Fruit fly (Drosophila melanogaster) whole organism, embryonic: ENCODE results near the gene CG8925.

Experiments used
- Abd-B ChIP-seq: fragments of 200-800 bp; sonication (Bioruptor generic); optimal IDR thresholded peaks from 2 replicates; lab custom pipeline; 2018; ENCODE audit warnings: missing biosample characterization, mild to moderate bottlenecking, missing genetic modification characterization, moderate library complexity
- CG1024 ChIP-seq: fragments of 200-800 bp; sonication (Bioruptor generic); IDR thresholded peaks from 2 replicates; pipeline ENCODE4 v1.3.6; 2022; ENCODE audit warnings: missing biosample characterization, missing genetic modification characterization
- CG10321 ChIP-seq: fragments of 200-800 bp; sonication (Bioruptor generic); IDR thresholded peaks from 2 replicates; pipeline ENCODE4 v1.3.6; 2022; ENCODE audit warnings: missing biosample characterization, missing genetic modification characterization
- CG12219 ChIP-seq: fragments of 200-800 bp; sonication (Bioruptor generic); optimal IDR thresholded peaks from 3 replicates; lab custom pipeline; 2018; ENCODE audit warnings: missing biosample characterization, mild to moderate bottlenecking, missing genetic modification characterization
- CG12659 ChIP-seq: fragments of 200-800 bp; sonication (Bioruptor generic); optimal IDR thresholded peaks from 3 replicates; lab custom pipeline; 2017; ENCODE audit warnings: mild to moderate bottlenecking, missing biosample characterization, missing genetic modification reagents, missing genetic modification characterization
- CG13123 ChIP-seq: fragments of 200-800 bp; sonication (Bioruptor generic); optimal IDR thresholded peaks from 2 replicates; lab custom pipeline; 2016; ENCODE audit warnings: missing biosample characterization, missing genetic modification characterization
- CG14014 ChIP-seq: fragments of 200-800 bp; sonication (Bioruptor generic); IDR thresholded peaks from 2 replicates; pipeline ENCODE4 v1.3.6; 2022; ENCODE audit warnings: missing biosample characterization, missing genetic modification characterization
- CG17568 ChIP-seq: fragments of 200-800 bp; sonication (Bioruptor generic); optimal IDR thresholded peaks from 2 replicates; lab custom pipeline; 2018; ENCODE audit warnings: missing biosample characterization, mild to moderate bottlenecking, missing genetic modification characterization, moderate library complexity
- CG17612 ChIP-seq: fragments of 200-800 bp; sonication (Bioruptor generic); IDR thresholded peaks from 2 replicates; pipeline ENCODE4 v1.3.6; 2022; ENCODE audit warnings: missing biosample characterization, missing genetic modification characterization
- CG2875 ChIP-seq: fragments of 200-800 bp; sonication (Bioruptor generic); optimal IDR thresholded peaks from 2 replicates; lab custom pipeline; 2017; ENCODE audit warnings: missing biosample characterization, mild to moderate bottlenecking, missing genetic modification characterization, missing genetic modification reagents
- CG2889 ChIP-seq: fragments of 200-800 bp; sonication (Bioruptor generic); IDR thresholded peaks from 3 replicates; pipeline ENCODE4 v1.3.6; 2022; ENCODE audit warnings: missing biosample characterization, missing genetic modification characterization
- CG31224 ChIP-seq: fragments of 200-800 bp; sonication (Bioruptor generic); IDR thresholded peaks from 2 replicates; pipeline ENCODE4 v1.3.6; 2022; ENCODE audit warnings: missing biosample characterization, missing genetic modification characterization
- CG32772 ChIP-seq: fragments of 200-800 bp; sonication (Bioruptor generic); IDR thresholded peaks from 2 replicates; pipeline ENCODE4 v1.3.6; 2022; ENCODE audit warnings: missing biosample characterization, missing genetic modification characterization
- CG34422 ChIP-seq: fragments of 200-800 bp; sonication (Bioruptor generic); IDR thresholded peaks from 3 replicates; pipeline ENCODE4 v1.3.6; 2022; ENCODE audit warnings: missing biosample characterization, missing genetic modification characterization
- CG4424 ChIP-seq: fragments of 200-800 bp; sonication (Bioruptor generic); optimal IDR thresholded peaks from 3 replicates; lab custom pipeline; 2016; ENCODE audit warnings: missing biosample characterization, missing genetic modification characterization
- CG7357 ChIP-seq: fragments of 200-800 bp; sonication (Bioruptor generic); IDR thresholded peaks from 3 replicates; pipeline ENCODE4 v1.3.6; 2022; ENCODE audit warnings: missing biosample characterization, missing genetic modification characterization
- CG7963 ChIP-seq: fragments of 200-800 bp; sonication (Bioruptor generic); IDR thresholded peaks from 3 replicates; pipeline ENCODE4 v1.3.6; 2022; ENCODE audit warnings: missing biosample characterization, missing genetic modification characterization; ENCODE audit not compliant: partially characterized antibody
- CG9437 ChIP-seq: fragments of 200-800 bp; sonication (Bioruptor generic); optimal IDR thresholded peaks from 2 replicates; lab custom pipeline; 2018; ENCODE audit warnings: missing biosample characterization, mild to moderate bottlenecking, missing genetic modification characterization
- CG9727 ChIP-seq: fragments of 200-800 bp; sonication (Bioruptor generic); optimal IDR thresholded peaks from 3 replicates; lab custom pipeline; 2017; ENCODE audit warnings: missing biosample characterization, mild to moderate bottlenecking, missing genetic modification characterization
- D ChIP-seq, 2 experiments: fragments of 200-800 bp in 1 of 2; fragments of >200 bp in 1 of 2; sonication (Bioruptor generic) in 1 of 2; optimal IDR thresholded peaks; 2 replicates in 1 of 2; 3 replicates in 1 of 2; lab custom pipeline; 2017; ENCODE audit warnings: mild to moderate bottlenecking in 1 of 2, missing biosample characterization in 1 of 2, missing genetic modification characterization in 1 of 2, missing genetic modification reagents in 1 of 2
- Dp ChIP-seq: fragments of 200-800 bp; sonication (Bioruptor generic); optimal IDR thresholded peaks from 2 replicates; lab custom pipeline; 2018; ENCODE audit warnings: missing biosample characterization, mild to moderate bottlenecking, missing genetic modification characterization, moderate library complexity
- Drgx ChIP-seq: fragments of 200-800 bp; sonication (Bioruptor generic); IDR thresholded peaks from 2 replicates; pipeline ENCODE4 v1.3.6; 2022; ENCODE audit warnings: missing biosample characterization, missing genetic modification characterization
- H2.0 ChIP-seq: fragments of 200-800 bp; sonication (Bioruptor generic); IDR thresholded peaks from 2 replicates; pipeline ENCODE4 v1.3.6; 2022; ENCODE audit warnings: missing biosample characterization, missing genetic modification characterization
- HLH54F ChIP-seq: fragments of 200-800 bp; sonication (Bioruptor generic); optimal IDR thresholded peaks from 3 replicates; lab custom pipeline; 2016; ENCODE audit warnings: missing biosample characterization, missing genetic modification characterization
- Lim3 ChIP-seq: fragments of 200-800 bp; sonication (Bioruptor generic); IDR thresholded peaks from 2 replicates; pipeline ENCODE4 v1.3.6; 2022; ENCODE audit warnings: missing biosample characterization, missing genetic modification characterization
- MBD-R2 ChIP-seq: fragments of 200-800 bp; sonication (Bioruptor generic); IDR thresholded peaks from 2 replicates; pipeline ENCODE4 v1.3.6; 2022; ENCODE audit warnings: missing biosample characterization, missing genetic modification characterization
- Med ChIP-seq: fragments of 200-800 bp; sonication (Bioruptor generic); peaks from one replicate; lab custom pipeline; 2016; ENCODE audit warnings: missing biosample characterization, missing genetic modification characterization, mild to moderate bottlenecking, inconsistent platforms, moderate library complexity
- Meics ChIP-seq: fragments of 200-800 bp; sonication (Bioruptor generic); optimal IDR thresholded peaks from 2 replicates; lab custom pipeline; 2017; ENCODE audit warnings: missing biosample characterization, mild to moderate bottlenecking, missing genetic modification characterization
- NfI ChIP-seq: fragments of 200-800 bp; sonication (Bioruptor generic); optimal IDR thresholded peaks from 3 replicates; lab custom pipeline; 2018; ENCODE audit warnings: missing biosample characterization, mild to moderate bottlenecking, missing genetic modification characterization, moderate library complexity
- Poxn ChIP-seq: fragments of 200-800 bp; sonication (Bioruptor generic); IDR thresholded peaks from 2 replicates; pipeline ENCODE4 v1.3.6; 2022; ENCODE audit warnings: missing biosample characterization, missing genetic modification characterization
- Six4 ChIP-seq: fragments of 200-800 bp; sonication (Bioruptor generic); optimal IDR thresholded peaks from 2 replicates; lab custom pipeline; 2016; ENCODE audit warnings: missing biosample characterization, missing genetic modification characterization
- Sox100B ChIP-seq: fragments of 200-800 bp; sonication (Bioruptor generic); optimal IDR thresholded peaks from 3 replicates; lab custom pipeline; 2018; ENCODE audit warnings: missing biosample characterization, mild to moderate bottlenecking, missing genetic modification characterization
- Ssrp ChIP-seq: fragments of 200-800 bp; sonication (Bioruptor generic); optimal IDR thresholded peaks from 2 replicates; lab custom pipeline; 2018; ENCODE audit warnings: missing biosample characterization, mild to moderate bottlenecking, missing genetic modification characterization, moderate library complexity
- Usf ChIP-seq: fragments of 200-800 bp; sonication (Bioruptor generic); optimal IDR thresholded peaks from 2 replicates; lab custom pipeline; 2017; ENCODE audit warnings: missing genotype, missing biosample characterization, missing genetic modification characterization
- ac ChIP-seq: fragments of 200-800 bp; sonication (Bioruptor generic); optimal IDR thresholded peaks from 3 replicates; lab custom pipeline; 2017; ENCODE audit warnings: missing biosample characterization, mild to moderate bottlenecking, missing genetic modification characterization
- bigmax ChIP-seq: fragments of 200-800 bp; sonication (Bioruptor generic); optimal IDR thresholded peaks from 2 replicates; lab custom pipeline; 2018; ENCODE audit warnings: missing biosample characterization, mild to moderate bottlenecking, missing genetic modification characterization
- cg ChIP-seq: fragments of 200-800 bp; sonication (Bioruptor generic); optimal IDR thresholded peaks from 3 replicates; lab custom pipeline; 2019; ENCODE audit warnings: missing biosample characterization, mild to moderate bottlenecking, missing genetic modification characterization, moderate library complexity
- croc ChIP-seq: fragments of 200-800 bp; sonication (Bioruptor generic); conservative IDR thresholded peaks from 3 replicates; pipeline ENCODE4 v1.3.6; 2022; ENCODE audit warnings: missing biosample characterization, missing genetic modification characterization
- fd3F ChIP-seq: fragments of 200-800 bp; sonication (Bioruptor generic); optimal IDR thresholded peaks from 2 replicates; lab custom pipeline; 2018; ENCODE audit warnings: missing biosample characterization, mild to moderate bottlenecking, missing genetic modification characterization, moderate library complexity
- gfzf ChIP-seq: fragments of 200-800 bp; sonication (Bioruptor generic); optimal IDR thresholded peaks from 2 replicates; lab custom pipeline; 2016; ENCODE audit warnings: missing biosample characterization, mild to moderate bottlenecking, missing genetic modification characterization, moderate library complexity
- her ChIP-seq: fragments of 200-800 bp; sonication (Bioruptor generic); optimal IDR thresholded peaks from 2 replicates; lab custom pipeline; 2016; ENCODE audit warnings: missing biosample characterization, missing genetic modification characterization
- ind ChIP-seq: fragments of 200-800 bp; sonication (Bioruptor generic); optimal IDR thresholded peaks from 3 replicates; lab custom pipeline; 2016; ENCODE audit warnings: missing biosample characterization, missing genetic modification characterization
- lab ChIP-seq: fragments of 200-800 bp; sonication (Bioruptor generic); optimal IDR thresholded peaks from 3 replicates; lab custom pipeline; 2017; ENCODE audit warnings: missing biosample characterization, missing genetic modification characterization, mild to moderate bottlenecking, moderate library complexity, missing genetic modification reagents
- lbe ChIP-seq: fragments of 200-800 bp; sonication (Bioruptor generic); optimal IDR thresholded peaks from 2 replicates; lab custom pipeline; 2016; ENCODE audit warnings: missing biosample characterization, mild to moderate bottlenecking, missing genetic modification characterization
- lov ChIP-seq, 2 experiments: fragments of 200-800 bp in 1 of 2; fragments of >200 bp in 1 of 2; sonication (Bioruptor generic) in 1 of 2; IDR thresholded peaks in 1 of 2; optimal IDR thresholded peaks in 1 of 2; 2 replicates in 1 of 2; 3 replicates in 1 of 2; pipeline versions ENCODE4 v1.3.6 to Lab custom; 2017 to 2022; ENCODE audit warnings: missing biosample characterization in 1 of 2, missing genetic modification characterization in 1 of 2
- nerfin-2 ChIP-seq: fragments of 200-800 bp; sonication (Bioruptor generic); IDR thresholded peaks from 2 replicates; pipeline ENCODE4 v1.3.6; 2022; ENCODE audit warnings: missing biosample characterization, missing genetic modification characterization; ENCODE audit not compliant: partially characterized antibody
- odd ChIP-seq: fragments of 200-800 bp; sonication (Bioruptor generic); optimal IDR thresholded peaks from 2 replicates; lab custom pipeline; 2017; ENCODE audit warnings: missing biosample characterization, mild to moderate bottlenecking, missing genetic modification characterization
- p53 ChIP-seq: fragments of 200-800 bp; sonication (Bioruptor generic); optimal IDR thresholded peaks from 2 replicates; lab custom pipeline; 2016; ENCODE audit warnings: missing biosample characterization, missing genetic modification characterization
- sr ChIP-seq: fragments of 200-800 bp; sonication (Bioruptor generic); IDR thresholded peaks from 3 replicates; pipeline ENCODE4 v1.3.6; 2022; ENCODE audit warnings: missing biosample characterization, missing genetic modification characterization
- zfh2 ChIP-seq: fragments of 200-800 bp; sonication (Bioruptor generic); optimal IDR thresholded peaks from 2 replicates; lab custom pipeline; 2016; ENCODE audit warnings: missing biosample characterization, missing genetic modification characterization

Gene CG8925

DNA sequence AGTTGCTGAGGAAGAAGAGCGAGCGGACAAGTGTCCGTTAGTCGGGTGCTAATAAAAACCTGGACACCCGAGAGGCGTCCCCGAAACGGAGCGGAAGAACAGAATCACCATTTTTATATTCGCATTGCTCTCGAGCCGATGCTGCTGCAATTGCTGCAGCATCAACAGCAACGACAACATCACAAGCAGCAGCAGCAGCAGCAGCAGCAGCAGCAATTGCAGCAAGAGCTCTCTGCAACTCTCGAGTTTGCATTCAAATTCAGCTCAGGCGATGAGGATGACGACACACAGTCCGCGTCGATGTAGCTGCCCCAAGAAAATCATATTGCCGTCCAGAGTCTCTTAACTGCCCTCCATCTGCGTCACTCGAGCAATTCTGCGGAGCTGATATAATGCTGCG lies 34.4 kb downstream of the CG8925 start (continued):
- TF ChIP-seq Drgx (peak; percentile 60), MBD-R2 (GFP tag; lab: Robert Waterston, UW) (no peak), D (optimal IDR thresholded peaks at IDR 0.05; lab: Kevin White, UChicago) (no peak), D (GFP tag; optimal IDR thresholded peaks at IDR 0.05; lab: Kevin White, UChicago) (no peak), odd (GFP tag; lab: Kevin White, UChicago) (no peak), CG10321 (GFP tag; lab: Robert Waterston, UW) (no peak), CG14014 (no peak), Six4 (GFP tag; lab: Kevin White, UChicago) (no peak), ac (no peak), CG7963 (GFP tag; lab: Robert Waterston, UW) (no peak), CG31224 (0 out of 2 replicates have a peak, but pooled peaks have one; percentile 8), CG17568 (GFP tag; lab: Kevin White, UChicago) (no peak), zfh2 (GFP tag; lab: Kevin White, UChicago) (no peak), sr (GFP tag; lab: Robert Waterston, UW) (no peak), CG1024 (GFP tag; lab: Robert Waterston, UW) (no peak), H2.0 (GFP tag; lab: Robert Waterston, UW) (no peak), CG4424 (GFP tag; lab: Kevin White, UChicago) (no peak), CG7357 (GFP tag; lab: Robert Waterston, UW) (no peak), CG9437 (GFP tag; lab: Kevin White, UChicago) (no peak), Poxn (GFP tag; lab: Robert Waterston, UW) (no peak), CG12219 (GFP tag; lab: Kevin White, UChicago) (no peak), Abd-B (GFP tag; lab: Kevin White, UChicago) (no peak), her (GFP tag; lab: Kevin White, UChicago) (no peak), fd3F (GFP tag; lab: Kevin White, UChicago) (no peak), bigmax (GFP tag; lab: Kevin White, UChicago) (no peak), lab (peak; percentile 18), Dp (GFP tag; lab: Kevin White, UChicago) (no peak), CG34422 (GFP tag; lab: Robert Waterston, UW) (no peak), p53 (GFP tag; lab: Kevin White, UChicago) (no peak), Usf (GFP tag; lab: Kevin White, UChicago) (no peak), CG32772 (GFP tag; lab: Robert Waterston, UW) (no peak), lbe (GFP tag; lab: Kevin White, UChicago) (no peak), NfI (GFP tag; lab: Kevin White, UChicago) (peak; percentile 16), Med (GFP tag; lab: Kevin White, UChicago) (peak; percentile 60), lov (optimal IDR thresholded peaks at IDR 0.05; lab: Kevin White, UChicago) (no peak), lov (GFP tag; IDR thresholded peaks at IDR 0.05; lab: Robert Waterston, UW) (0 out of 3 replicates have a peak, but pooled peaks have one; percentile 32), Lim3 (GFP tag; lab: Robert Waterston, UW) (no peak), CG13123 (GFP tag; lab: Kevin White, UChicago) (no peak), Sox100B (no peak), cg (no peak), ind (GFP tag; lab: Kevin White, UChicago) (no peak), Meics (GFP tag; lab: Kevin White, UChicago) (no peak), CG9727 (no peak), Ssrp (tag; lab: Kevin White, UChicago) (no peak), croc (no peak), nerfin-2 (GFP tag; lab: Robert Waterston, UW) (0 out of 2 replicates have a peak, but pooled peaks have one; percentile 26), CG2875 (GFP tag; lab: Kevin White, UChicago) (no peak), CG17612 (no peak), HLH54F (no peak), CG2889 (GFP tag; lab: Robert Waterston, UW) (no peak), CG12659 (GFP tag; lab: Kevin White, UChicago) (no peak), gfzf (GFP tag; lab: Kevin White, UChicago) (no peak)
